Fruit fly (Drosophila melanogaster) whole organism, embryonic: ENCODE results near the gene Dhc62B.

Experiments
- CG10979 ChIP-seq: fragments of 200-800 bp; sonication (Bioruptor generic); optimal IDR thresholded peaks from 2 replicates; lab custom pipeline; 2018; ENCODE audit warnings: missing biosample characterization, mild to moderate bottlenecking, missing genetic modification characterization, moderate library complexity
- CG2129 ChIP-seq: fragments of 200-800 bp; sonication (Bioruptor generic); IDR thresholded peaks from 2 replicates; pipeline ENCODE4 v1.3.6; 2022; ENCODE audit warnings: missing biosample characterization, missing genetic modification characterization; ENCODE audit not compliant: partially characterized antibody
- CG8290 ChIP-seq, 3 experiments: fragments of 200-800 bp; sonication (Bioruptor generic); optimal IDR thresholded peaks; 2 replicates each; lab custom pipeline; 2016 to 2019; ENCODE audit warnings: missing biosample characterization in 3 of 3, missing genetic modification characterization in 3 of 3, mild to moderate bottlenecking in 2 of 3, moderate library complexity in 1 of 3
- CHES-1-like ChIP-seq: fragments of 200-800 bp; sonication (Bioruptor generic); optimal IDR thresholded peaks from 2 replicates; lab custom pipeline; 2016; ENCODE audit warnings: missing biosample characterization, missing genetic modification characterization
- Drgx ChIP-seq: fragments of 200-800 bp; sonication (Bioruptor generic); IDR thresholded peaks from 2 replicates; pipeline ENCODE4 v1.3.6; 2022; ENCODE audit warnings: missing biosample characterization, missing genetic modification characterization
- ab ChIP-seq: fragments of 200-800 bp; sonication (Bioruptor generic); optimal IDR thresholded peaks from 2 replicates; lab custom pipeline; 2016; ENCODE audit warnings: missing biosample characterization, missing genetic modification characterization
- ttk ChIP-seq: fragments of 200-800 bp; sonication (Bioruptor generic); IDR thresholded peaks from 2 replicates; pipeline ENCODE4 v2.1.2; 2022; ENCODE audit warnings: missing biosample characterization, missing genetic modification characterization
- zfh1 ChIP-seq: fragments of 200-800 bp; sonication (Bioruptor generic); IDR thresholded peaks from 3 replicates; pipeline ENCODE4 v1.3.6; 2022; ENCODE audit warnings: missing biosample characterization, missing genetic modification characterization

Gene Dhc62B

DNA sequence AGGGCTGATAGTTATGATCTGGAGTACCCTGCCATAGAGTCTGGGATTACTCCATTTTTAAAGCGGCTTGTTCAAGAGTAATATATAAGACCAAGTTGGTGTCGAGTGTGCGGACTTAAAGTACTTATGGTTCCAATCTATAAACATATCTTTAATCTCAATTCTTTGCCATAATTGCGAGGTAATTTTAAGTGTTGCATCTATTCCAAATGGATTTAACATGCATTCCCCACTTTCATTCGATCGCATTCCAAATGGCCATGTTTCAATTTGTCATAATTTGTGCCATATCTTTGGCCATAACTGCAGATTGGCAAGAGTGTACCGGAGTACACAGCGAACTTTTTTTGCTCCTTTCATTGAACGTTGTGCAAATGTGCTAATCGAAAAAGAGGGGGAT is 60.3 kb downstream of the Dhc62B start:
- no peak for TF ChIP-seq CG8290 (GFP tag; optimal IDR thresholded peaks at IDR 0.05; lab: Kevin White, UChicago)
- no peak for TF ChIP-seq CG8290 (tag; optimal IDR thresholded peaks at IDR 0.05; lab: Kevin White, UChicago)
- no peak for TF ChIP-seq zfh1
- TF ChIP-seq CG2129 (GFP tag; lab: Robert Waterston, UW): no peak
- TF ChIP-seq ab (GFP tag; lab: Kevin White, UChicago): no peak

DNA sequence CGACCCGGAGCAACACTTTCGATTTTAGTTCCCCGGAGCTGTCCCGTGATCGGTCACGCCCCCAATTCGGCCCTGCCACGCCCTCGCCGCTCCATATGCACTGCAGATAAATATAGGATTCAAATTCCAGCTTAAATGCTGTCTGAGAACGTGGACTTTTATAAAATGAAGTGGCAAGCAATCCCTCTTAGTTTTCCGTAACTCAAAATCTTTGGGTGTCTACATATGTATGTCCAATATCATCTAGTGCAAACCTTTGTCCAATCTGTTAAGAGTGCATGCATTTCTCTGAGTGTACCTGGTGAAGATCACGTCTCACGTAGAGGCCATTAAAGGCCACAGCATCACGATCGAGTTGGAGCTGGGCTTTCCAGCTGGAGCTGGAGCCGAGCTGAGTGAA is 61.0 kb downstream of the Dhc62B start:
- TF ChIP-seq CHES-1-like (no peak), ttk (GFP tag; lab: Robert Waterston, UW) (no peak), Drgx (peak; percentile 32; the same call in 1 of the 2 replicates), CG10979 (tag; lab: Kevin White, UChicago) (no peak)
